Fruit fly (Drosophila melanogaster) whole organism: Measurements from ENCODE around the gene NKCC.

ENCODE experiments used
- CG8478 ChIP-seq: fragments of >200 bp; optimal IDR thresholded peaks from 2 replicates; lab custom pipeline; 2018; ENCODE audit warnings: inconsistent platforms
- pan ChIP-seq: fragments of >200 bp; optimal IDR thresholded peaks from 2 replicates; lab custom pipeline; 2017

dm6 chr3R:5519789-5520188, 17.3 kb upstream of the NKCC start:
- TF ChIP-seq pan (lab: Kevin White, UChicago): no peak
- no peak for TF ChIP-seq CG8478 (lab: Kevin White, UChicago)
